Fruit fly (Drosophila melanogaster) whole organism, adult: Measurements from ENCODE around the gene Nct.

Experiments
- CG12768 ChIP-seq: fragments of 200-800 bp; sonication (Bioruptor generic); optimal IDR thresholded peaks from 2 replicates; lab custom pipeline; 2017; ENCODE audit warnings: missing biosample characterization, missing genetic modification characterization, mild to moderate bottlenecking, moderate library complexity, missing genetic modification reagents
- CG33017 ChIP-seq: fragments of 200-800 bp; sonication (Bioruptor generic); optimal IDR thresholded peaks from 2 replicates; lab custom pipeline; 2018; ENCODE audit warnings: missing biosample characterization, mild to moderate bottlenecking, missing genetic modification characterization, moderate library complexity
- CG5204 ChIP-seq: fragments of 200-800 bp; sonication (Bioruptor generic); optimal IDR thresholded peaks from 2 replicates; lab custom pipeline; 2016; ENCODE audit warnings: missing biosample characterization, missing genetic modification characterization
- Crg-1 ChIP-seq: fragments of 200-800 bp; sonication (Bioruptor generic); optimal IDR thresholded peaks from 2 replicates; lab custom pipeline; 2016; ENCODE audit warnings: missing biosample characterization, missing genetic modification characterization
- Hr96 ChIP-seq: fragments of 200-800 bp; sonication (Bioruptor generic); optimal IDR thresholded peaks from 2 replicates; lab custom pipeline; 2016; ENCODE audit warnings: missing biosample characterization, missing genetic modification characterization
- cnc ChIP-seq, 2 experiments: fragments of >200 bp; optimal IDR thresholded peaks; 2 replicates each; lab custom pipeline; 2017
- kay ChIP-seq: fragments of 200-800 bp; sonication (Bioruptor generic); peaks from one replicate; lab custom pipeline; 2016; ENCODE audit warnings: missing biosample characterization, missing genetic modification characterization, borderline replicate concordance
- ovo ChIP-seq: fragments of 200-800 bp; sonication (Bioruptor generic); optimal IDR thresholded peaks from 2 replicates; lab custom pipeline; 2016; ENCODE audit warnings: missing biosample characterization, missing genetic modification characterization
- tj ChIP-seq: fragments of 200-800 bp; sonication (Bioruptor generic); optimal IDR thresholded peaks from 3 replicates; lab custom pipeline; 2017; ENCODE audit warnings: missing biosample characterization, mild to moderate bottlenecking, missing genetic modification characterization, moderate library complexity

DNA sequence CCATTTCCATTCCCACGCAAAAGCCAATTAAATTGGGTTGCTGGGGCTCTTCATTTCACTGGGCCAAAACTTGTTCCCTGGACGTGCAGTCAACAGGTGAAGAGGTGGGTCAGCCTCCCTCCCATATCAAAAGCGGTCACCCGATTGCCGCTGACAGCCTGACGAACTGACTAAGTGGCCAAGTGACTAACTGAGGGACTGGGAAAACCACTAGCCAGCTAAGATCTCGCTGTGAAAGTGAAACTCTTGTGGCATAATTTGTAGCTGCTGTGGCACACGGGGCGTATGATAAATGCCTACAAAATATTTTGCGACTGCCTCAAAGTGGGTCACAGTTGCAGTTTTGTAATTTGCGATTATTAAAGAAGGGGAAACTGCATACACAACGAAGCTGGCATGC lies 37.0 kb downstream of the Nct start:
- TF ChIP-seq Crg-1 (GFP tag; lab: Kevin White, UChicago) (no peak), CG33017 (no peak), tj (no peak), Hr96 (GFP tag; lab: Kevin White, UChicago) (no peak), kay (GFP tag; lab: Kevin White, UChicago) (no peak), CG5204 (no peak), CG12768 (no peak), cnc (optimal IDR thresholded peaks at IDR 0.05; lab: Kevin White, UChicago) (no peak), ovo (no peak)
